Fruit fly (Drosophila melanogaster): ENCODE measurements around the gene CG1116.

DNA sequence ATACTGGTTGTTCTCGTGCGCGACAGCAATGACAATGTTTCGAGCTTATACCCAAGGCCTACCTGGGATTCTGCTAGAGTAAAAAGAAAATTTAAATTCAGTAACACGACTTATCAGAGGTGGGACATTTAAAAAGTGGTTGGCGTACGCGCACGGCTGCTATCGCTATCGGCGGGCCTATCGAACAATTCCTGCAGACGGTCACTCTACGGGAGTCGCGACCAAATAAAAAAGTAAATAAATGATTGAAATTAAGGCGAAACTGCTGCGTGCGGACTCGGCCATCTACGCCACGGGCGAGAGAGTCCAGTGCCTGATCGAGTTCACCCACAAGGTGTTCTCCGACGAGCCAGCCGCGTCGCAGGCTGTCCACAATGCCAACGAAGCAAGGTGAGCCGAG is at the start of gene CG1116, which contains the start of gene Prosbeta2R2:
- TF ChIP-seq CG15011 (GFP tag; optimal IDR thresholded peaks at IDR 0.05): no peak
- TF ChIP-seq amos (GFP tag; IDR thresholded peaks at IDR 0.05; ENCODE audit: partially characterized antibody): peak; percentile 60
